Fruit fly (Drosophila melanogaster) whole organism, embryonic: Measurements from ENCODE around the gene Or94b.
A peak's percentile ranks its signal among the peaks of the same experiment; 100 is the strongest.

ENCODE experiments used
- Adf1 ChIP-seq: fragments of 200-800 bp; sonication (Bioruptor generic); IDR thresholded peaks from 2 replicates; pipeline ENCODE4 v1.3.6; 2022; ENCODE audit warnings: missing biosample characterization, missing genetic modification characterization
- CG1024 ChIP-seq: fragments of 200-800 bp; sonication (Bioruptor generic); IDR thresholded peaks from 2 replicates; pipeline ENCODE4 v1.3.6; 2022; ENCODE audit warnings: missing biosample characterization, missing genetic modification characterization
- CG10565 ChIP-seq: fragments of 200-800 bp; sonication (Bioruptor generic); optimal IDR thresholded peaks from 3 replicates; lab custom pipeline; 2016; ENCODE audit warnings: missing biosample characterization, mild to moderate bottlenecking, missing genetic modification characterization
- CG10979 ChIP-seq: fragments of 200-800 bp; sonication (Bioruptor generic); optimal IDR thresholded peaks from 2 replicates; lab custom pipeline; 2018; ENCODE audit warnings: missing biosample characterization, mild to moderate bottlenecking, missing genetic modification characterization, moderate library complexity
- CG11398 ChIP-seq: fragments of 200-800 bp; sonication (Bioruptor generic); optimal IDR thresholded peaks from 2 replicates; lab custom pipeline; 2016; ENCODE audit warnings: missing biosample characterization, missing genetic modification characterization
- CG13424 ChIP-seq: fragments of 200-800 bp; sonication (Bioruptor generic); optimal IDR thresholded peaks from 2 replicates; lab custom pipeline; 2019; ENCODE audit warnings: missing biosample characterization, mild to moderate bottlenecking, missing genetic modification characterization, moderate library complexity
- CG15269 ChIP-seq: fragments of 200-800 bp; sonication (Bioruptor generic); optimal IDR thresholded peaks from 2 replicates; lab custom pipeline; 2018; ENCODE audit warnings: missing biosample characterization, mild to moderate bottlenecking, missing genetic modification characterization, moderate library complexity
- CG1529 ChIP-seq: fragments of 200-800 bp; sonication (Bioruptor generic); optimal IDR thresholded peaks from 3 replicates; lab custom pipeline; 2018; ENCODE audit warnings: missing biosample characterization, missing genetic modification characterization
- CG15601 ChIP-seq: fragments of 200-800 bp; sonication (Bioruptor generic); optimal IDR thresholded peaks from 3 replicates; lab custom pipeline; 2019; ENCODE audit warnings: missing biosample characterization, mild to moderate bottlenecking, missing genetic modification characterization, moderate library complexity
- CG1647 ChIP-seq: fragments of 200-800 bp; sonication (Bioruptor generic); optimal IDR thresholded peaks from 3 replicates; lab custom pipeline; 2016; ENCODE audit warnings: missing biosample characterization, missing genetic modification characterization
- CG16779 ChIP-seq: fragments of 200-800 bp; sonication (Bioruptor generic); IDR thresholded peaks from 2 replicates; pipeline ENCODE4 v1.3.6; 2022; ENCODE audit warnings: missing biosample characterization, missing genetic modification characterization
- CG2889 ChIP-seq: fragments of 200-800 bp; sonication (Bioruptor generic); IDR thresholded peaks from 3 replicates; pipeline ENCODE4 v1.3.6; 2022; ENCODE audit warnings: missing biosample characterization, missing genetic modification characterization
- CG30020 ChIP-seq: fragments of 200-800 bp; optimal IDR thresholded peaks from 2 replicates; lab custom pipeline; 2019; ENCODE audit warnings: missing biosample characterization, mild to moderate bottlenecking, missing genetic modification characterization, moderate library complexity
- CG30403 ChIP-seq: fragments of 200-800 bp; sonication (Bioruptor generic); optimal IDR thresholded peaks from 3 replicates; lab custom pipeline; 2016; ENCODE audit warnings: missing biosample characterization, missing genetic modification characterization
- CG30431 ChIP-seq: fragments of 200-800 bp; sonication (Bioruptor generic); optimal IDR thresholded peaks from 2 replicates; lab custom pipeline; 2017; ENCODE audit warnings: missing biosample characterization, missing genetic modification characterization
- CG34376 ChIP-seq: fragments of 200-800 bp; sonication (Bioruptor generic); optimal IDR thresholded peaks from 2 replicates; lab custom pipeline; 2018; ENCODE audit warnings: missing biosample characterization, mild to moderate bottlenecking, missing genetic modification characterization
- CG42726 ChIP-seq: fragments of 200-800 bp; sonication (Bioruptor generic); IDR thresholded peaks from 2 replicates; pipeline ENCODE4 v1.3.6; 2022; ENCODE audit warnings: missing biosample characterization, missing genetic modification characterization; ENCODE audit not compliant: partially characterized antibody
- CG4854 ChIP-seq: fragments of 200-800 bp; sonication (Bioruptor generic); optimal IDR thresholded peaks from 2 replicates; lab custom pipeline; 2016; ENCODE audit warnings: missing biosample characterization, missing genetic modification characterization, inconsistent platforms
- CG7271 ChIP-seq: fragments of 200-800 bp; sonication (Bioruptor generic); optimal IDR thresholded peaks from 2 replicates; lab custom pipeline; 2018; ENCODE audit warnings: missing biosample characterization, mild to moderate bottlenecking, missing genetic modification characterization, moderate library complexity
- CG8290 ChIP-seq, 3 experiments: fragments of 200-800 bp; sonication (Bioruptor generic); optimal IDR thresholded peaks; 2 replicates each; lab custom pipeline; 2016 to 2019; ENCODE audit warnings: missing biosample characterization in 3 of 3, missing genetic modification characterization in 3 of 3, mild to moderate bottlenecking in 2 of 3, moderate library complexity in 1 of 3
- Deaf1 ChIP-seq: fragments of 200-800 bp; optimal IDR thresholded peaks from 3 replicates; lab custom pipeline; 2019; ENCODE audit warnings: missing biosample characterization, mild to moderate bottlenecking, missing genetic modification characterization, moderate library complexity
- HmgZ ChIP-seq: fragments of 200-800 bp; sonication (Bioruptor generic); optimal IDR thresholded peaks from 2 replicates; lab custom pipeline; 2018; ENCODE audit warnings: missing biosample characterization, mild to moderate bottlenecking, missing genetic modification characterization
- Lpt ChIP-seq: fragments of >200 bp; optimal IDR thresholded peaks from 2 replicates; lab custom pipeline; 2018; ENCODE audit warnings: missing biosample characterization, missing genetic modification characterization
- Nf-YA ChIP-seq: fragments of 200-800 bp; sonication (Bioruptor generic); IDR thresholded peaks from 2 replicates; pipeline ENCODE4 v1.3.6; 2022; ENCODE audit warnings: missing biosample characterization, missing genetic modification characterization
- Side ChIP-seq: fragments of 200-800 bp; sonication (Bioruptor generic); optimal IDR thresholded peaks from 2 replicates; lab custom pipeline; 2016; ENCODE audit warnings: missing biosample characterization, missing genetic modification characterization
- Sry-δ ChIP-seq: fragments of 200-800 bp; sonication (Bioruptor generic); optimal IDR thresholded peaks from 2 replicates; lab custom pipeline; 2016; ENCODE audit warnings: missing biosample characterization, missing genetic modification characterization
- Taf1 ChIP-seq: fragments of 200-800 bp; sonication (Bioruptor generic); IDR thresholded peaks from 2 replicates; pipeline ENCODE4 v1.3.6; 2022; ENCODE audit warnings: missing biosample characterization, missing genetic modification characterization
- Vsx1 ChIP-seq: fragments of 200-800 bp; sonication (Bioruptor generic); optimal IDR thresholded peaks from 2 replicates; lab custom pipeline; 2017; ENCODE audit warnings: missing biosample characterization, mild to moderate bottlenecking, missing genetic modification characterization, missing genetic modification reagents
- YL-1 ChIP-seq: fragments of 200-800 bp; sonication (Bioruptor generic); optimal IDR thresholded peaks from 3 replicates; lab custom pipeline; 2017; ENCODE audit warnings: missing biosample characterization, mild to moderate bottlenecking, missing genetic modification characterization
- az2 ChIP-seq: fragments of 200-800 bp; sonication (Bioruptor generic); optimal IDR thresholded peaks from 3 replicates; lab custom pipeline; 2016; ENCODE audit warnings: missing biosample characterization, missing genetic modification characterization
- chinmo ChIP-seq: fragments of 200-800 bp; sonication (Bioruptor generic); IDR thresholded peaks from 4 replicates; pipeline ENCODE4 v1.3.6; 2022; ENCODE audit warnings: missing biosample characterization, missing genetic modification characterization; ENCODE audit not compliant: partially characterized antibody
- ci ChIP-seq: fragments of 200-800 bp; sonication (Bioruptor generic); IDR thresholded peaks from 3 replicates; pipeline ENCODE4 v1.3.6; 2022; ENCODE audit warnings: missing biosample characterization, missing genetic modification characterization
- dm ChIP-seq: fragments of 200-800 bp; sonication (Bioruptor generic); optimal IDR thresholded peaks from 3 replicates; lab custom pipeline; 2016; ENCODE audit warnings: missing biosample characterization, missing genetic modification characterization
- eve ChIP-seq, 2 experiments: fragments of >200 bp; optimal IDR thresholded peaks; 2 replicates each; lab custom pipeline; 2017; ENCODE audit warnings: missing biosample characterization in 2 of 2, missing genetic modification characterization in 2 of 2
- exex ChIP-seq: fragments of 200-800 bp; sonication (Bioruptor generic); optimal IDR thresholded peaks from 4 replicates; lab custom pipeline; 2018; ENCODE audit warnings: missing biosample characterization, mild to moderate bottlenecking, missing genetic modification characterization, moderate library complexity
- gcm ChIP-seq: fragments of 200-800 bp; sonication (Bioruptor generic); optimal IDR thresholded peaks from 2 replicates; lab custom pipeline; 2019; ENCODE audit warnings: missing biosample characterization, mild to moderate bottlenecking, missing genetic modification characterization, moderate library complexity
- grn ChIP-seq: fragments of 200-800 bp; sonication (Bioruptor generic); optimal IDR thresholded peaks from 3 replicates; lab custom pipeline; 2017; ENCODE audit warnings: missing biosample characterization, missing genetic modification characterization
- jigr1 ChIP-seq: fragments of 200-800 bp; sonication (Bioruptor generic); IDR thresholded peaks from 3 replicates; pipeline ENCODE4 v1.3.6; 2022; ENCODE audit warnings: missing biosample characterization, missing genetic modification characterization
- jumu ChIP-seq: fragments of 200-800 bp; sonication (Bioruptor generic); optimal IDR thresholded peaks from 3 replicates; lab custom pipeline; 2016; ENCODE audit warnings: missing biosample characterization, missing genetic modification characterization
- mam ChIP-seq: fragments of 200-800 bp; sonication (Bioruptor generic); optimal IDR thresholded peaks from 3 replicates; lab custom pipeline; 2016; ENCODE audit warnings: missing biosample characterization, missing genetic modification characterization
- pnt ChIP-seq: fragments of 200-800 bp; sonication (Bioruptor generic); optimal IDR thresholded peaks from 3 replicates; lab custom pipeline; 2016; ENCODE audit warnings: missing biosample characterization, missing genetic modification characterization
- pros ChIP-seq: fragments of 200-800 bp; sonication (Bioruptor generic); optimal IDR thresholded peaks from 3 replicates; lab custom pipeline; 2019; ENCODE audit warnings: missing biosample characterization, mild to moderate bottlenecking, missing genetic modification characterization, moderate library complexity
- psq ChIP-seq: fragments of 200-800 bp; sonication (Bioruptor generic); optimal IDR thresholded peaks from 2 replicates; lab custom pipeline; 2017; ENCODE audit warnings: missing biosample characterization, missing genetic modification characterization
- pum ChIP-seq: fragments of 200-800 bp; sonication (Bioruptor generic); optimal IDR thresholded peaks from 2 replicates; lab custom pipeline; 2016; ENCODE audit warnings: missing biosample characterization, missing genetic modification characterization
- ro ChIP-seq: fragments of 200-800 bp; sonication (Bioruptor generic); IDR thresholded peaks from 2 replicates; pipeline ENCODE4 v1.3.6; 2022; ENCODE audit warnings: missing biosample characterization, missing genetic modification characterization
- salm ChIP-seq: fragments of 200-800 bp; sonication (Bioruptor generic); optimal IDR thresholded peaks from 2 replicates; lab custom pipeline; 2018; ENCODE audit warnings: missing biosample characterization, mild to moderate bottlenecking, missing genetic modification characterization
- sd ChIP-seq: fragments of 200-800 bp; sonication (Bioruptor generic); optimal IDR thresholded peaks from 3 replicates; lab custom pipeline; 2018; ENCODE audit warnings: missing biosample characterization, mild to moderate bottlenecking, missing genetic modification characterization, moderate library complexity
- sna ChIP-seq: fragments of 200-800 bp; sonication (Bioruptor generic); IDR thresholded peaks from 2 replicates; pipeline ENCODE4 v1.3.6; 2022; ENCODE audit warnings: missing biosample characterization, missing genetic modification characterization; ENCODE audit not compliant: partially characterized antibody
- ttk ChIP-seq: fragments of 200-800 bp; sonication (Bioruptor generic); IDR thresholded peaks from 2 replicates; pipeline ENCODE4 v2.1.2; 2022; ENCODE audit warnings: missing biosample characterization, missing genetic modification characterization
- unpg ChIP-seq: fragments of 200-800 bp; sonication (Bioruptor generic); optimal IDR thresholded peaks from 3 replicates; lab custom pipeline; 2018; ENCODE audit warnings: missing biosample characterization, mild to moderate bottlenecking, missing genetic modification characterization, moderate library complexity
- wek ChIP-seq: fragments of 200-800 bp; sonication (Bioruptor generic); optimal IDR thresholded peaks from 3 replicates; lab custom pipeline; 2018; ENCODE audit warnings: missing biosample characterization, mild to moderate bottlenecking, missing genetic modification characterization, moderate library complexity

Or94b gene

dm6 chr3R:23012017-23012416, 22.9 kb downstream of the Or94b start, which contains the start of gene CG6688 (continued):
- peak; percentile 41 for TF ChIP-seq CG15269 (tag; lab: Kevin White, UChicago)
- peak; percentile 92 for TF ChIP-seq grn (GFP tag; lab: Kevin White, UChicago)
- TF ChIP-seq sd (tag; lab: Kevin White, UChicago), result peak; percentile 90
- TF ChIP-seq CG10979 (tag; lab: Kevin White, UChicago), result no peak
- TF ChIP-seq Sry-δ (GFP tag; lab: Kevin White, UChicago), result no peak
- TF ChIP-seq jigr1 (GFP tag; lab: Robert Waterston, UW), result no peak
- peak; percentile 6 for TF ChIP-seq pros
- TF ChIP-seq CG30403 (GFP tag; lab: Kevin White, UChicago), result no peak
- TF ChIP-seq CG13424 (tag; lab: Kevin White, UChicago), result no peak
- no peak for TF ChIP-seq CG1024
- no peak for TF ChIP-seq gcm (GFP tag; lab: Kevin White, UChicago)
- no peak for TF ChIP-seq salm
- no peak for TF ChIP-seq ttk
- no peak for TF ChIP-seq pnt (GFP tag; lab: Kevin White, UChicago)
- no peak for TF ChIP-seq CG15601
- TF ChIP-seq pum (GFP tag; lab: Kevin White, UChicago), result no peak
- no peak for TF ChIP-seq CG42726 (GFP tag; lab: Robert Waterston, UW)
- TF ChIP-seq CG8290 (GFP tag; optimal IDR thresholded peaks at IDR 0.05; lab: Kevin White, UChicago), result no peak
- TF ChIP-seq CG8290 (tag; optimal IDR thresholded peaks at IDR 0.05; lab: Kevin White, UChicago), result peak in 1 of 2 experiments; percentile 7
- TF ChIP-seq CG30020 (tag; lab: Kevin White, UChicago), result no peak
- TF ChIP-seq HmgZ (tag; lab: Kevin White, UChicago), result no peak
- no peak for TF ChIP-seq YL-1 (GFP tag; lab: Kevin White, UChicago)
- peak; percentile 50 for TF ChIP-seq Deaf1 (tag; lab: Kevin White, UChicago)
- TF ChIP-seq psq (GFP tag; lab: Kevin White, UChicago), result no peak
- peak; percentile 82; the same call in 3 of the 4 replicates for TF ChIP-seq chinmo (GFP tag; lab: Robert Waterston, UW)
- TF ChIP-seq Taf1 (GFP tag; lab: Robert Waterston, UW), result no peak
- no peak for TF ChIP-seq CG16779
- TF ChIP-seq CG10565, result no peak
- TF ChIP-seq wek (GFP tag; lab: Kevin White, UChicago), result no peak
- TF ChIP-seq ro, result no peak
- TF ChIP-seq az2, result no peak
- no peak for TF ChIP-seq eve (GFP tag; optimal IDR thresholded peaks at IDR 0.05; lab: Kevin White, UChicago)
- TF ChIP-seq unpg, result no peak
- no peak for TF ChIP-seq CG11398 (GFP tag; lab: Kevin White, UChicago)
- TF ChIP-seq exex (tag; lab: Kevin White, UChicago), result no peak
- TF ChIP-seq Vsx1 (GFP tag; lab: Kevin White, UChicago), result no peak
- no peak for TF ChIP-seq CG1647 (GFP tag; lab: Kevin White, UChicago)
- no peak for TF ChIP-seq Side (GFP tag; lab: Kevin White, UChicago)
- TF ChIP-seq CG1529 (GFP tag; lab: Kevin White, UChicago), result no peak
- TF ChIP-seq CG2889 (GFP tag; lab: Robert Waterston, UW), result no peak
- TF ChIP-seq jumu (GFP tag; lab: Kevin White, UChicago), result no peak
- no peak for TF ChIP-seq sna (GFP tag; lab: Robert Waterston, UW)
- TF ChIP-seq ci (GFP tag; lab: Robert Waterston, UW), result 0 out of 3 replicates have a peak, but pooled peaks have one; percentile 30
- TF ChIP-seq mam, result no peak
- no peak for TF ChIP-seq CG34376 (GFP tag; lab: Kevin White, UChicago)
- TF ChIP-seq CG4854 (GFP tag; lab: Kevin White, UChicago), result no peak
- no peak for TF ChIP-seq CG30431 (GFP tag; lab: Kevin White, UChicago)
- no peak for TF ChIP-seq dm
- TF ChIP-seq Adf1 (GFP tag; lab: Robert Waterston, UW), result no peak
- TF ChIP-seq Nf-YA, result no peak
- TF ChIP-seq CG7271 (tag; lab: Kevin White, UChicago), result no peak
- no peak for TF ChIP-seq Lpt (GFP tag; lab: Kevin White, UChicago)
